Worm (Caenorhabditis elegans) whole organism, midembryonic: ENCODE results near the gene F47B8.13.

Experiments
- flt-1 ChIP-seq: fragments of 200-800 bp; sonication (Bioruptor generic); IDR thresholded peaks from 2 replicates; pipeline ENCODE4 v1.3.6; 2022; ENCODE audit warnings: missing genetic modification characterization, missing compliant biosample characterization
- klf-2 ChIP-seq: fragments of 200-800 bp; sonication (Bioruptor generic); conservative IDR thresholded peaks from 2 replicates; pipeline ENCODE4 v1.3.6; 2022; ENCODE audit warnings: missing genetic modification reagents, missing genetic modification characterization, missing compliant biosample characterization
- med-1 ChIP-seq: sonication (generic microtip); optimal IDR thresholded peaks from 2 replicates; lab custom pipeline; 2017; ENCODE audit warnings: missing genetic modification characterization, mild to moderate bottlenecking, missing compliant biosample characterization, antibody characterized with exemption, missing genetic modification reagents; ENCODE audit not compliant: insufficient read depth
- ztf-23 ChIP-seq: fragments of 200-800 bp; sonication (Bioruptor generic); IDR thresholded peaks from 2 replicates; pipeline ENCODE4 v1.3.6; 2022; ENCODE audit warnings: missing genetic modification reagents, missing genetic modification characterization, missing compliant biosample characterization
- ztf-29 ChIP-seq: fragments of 200-800 bp; sonication (Bioruptor generic); IDR thresholded peaks from 2 replicates; pipeline ENCODE4 v1.3.6; 2022; ENCODE audit warnings: missing genetic modification reagents, missing genetic modification characterization, missing compliant biosample characterization

DNA sequence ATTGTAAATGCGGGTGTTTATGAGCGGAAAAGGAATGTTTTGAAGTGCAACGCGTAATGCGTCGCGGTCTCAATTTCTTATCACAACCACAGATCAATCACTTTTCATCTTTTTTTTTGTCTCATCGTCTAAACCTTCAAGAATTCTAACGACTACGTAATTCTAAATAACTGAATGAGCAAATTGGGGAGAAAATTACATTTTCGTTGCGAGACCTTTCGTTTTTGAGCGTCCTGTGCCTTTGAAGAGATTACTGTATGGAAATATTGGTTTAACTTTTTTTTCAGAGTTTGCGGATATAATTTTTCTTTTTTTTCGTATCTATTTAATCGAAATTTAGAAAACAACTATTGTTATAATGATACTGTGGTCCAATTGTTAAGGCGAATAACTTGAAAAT is 31.0 kb upstream of the F47B8.13 start:
- TF ChIP-seq ztf-29 (GFP tag; lab: Robert Waterston, UW): no peak
- no peak for TF ChIP-seq med-1 (GFP tag; lab: Kevin White, UChicago)
- TF ChIP-seq flt-1: no peak
- no peak for TF ChIP-seq klf-2 (GFP tag; lab: Robert Waterston, UW)
- no peak for TF ChIP-seq ztf-23
